Fruit fly (Drosophila melanogaster): ENCODE data around the gene RpL36A.

The RpL36A gene

DNA sequence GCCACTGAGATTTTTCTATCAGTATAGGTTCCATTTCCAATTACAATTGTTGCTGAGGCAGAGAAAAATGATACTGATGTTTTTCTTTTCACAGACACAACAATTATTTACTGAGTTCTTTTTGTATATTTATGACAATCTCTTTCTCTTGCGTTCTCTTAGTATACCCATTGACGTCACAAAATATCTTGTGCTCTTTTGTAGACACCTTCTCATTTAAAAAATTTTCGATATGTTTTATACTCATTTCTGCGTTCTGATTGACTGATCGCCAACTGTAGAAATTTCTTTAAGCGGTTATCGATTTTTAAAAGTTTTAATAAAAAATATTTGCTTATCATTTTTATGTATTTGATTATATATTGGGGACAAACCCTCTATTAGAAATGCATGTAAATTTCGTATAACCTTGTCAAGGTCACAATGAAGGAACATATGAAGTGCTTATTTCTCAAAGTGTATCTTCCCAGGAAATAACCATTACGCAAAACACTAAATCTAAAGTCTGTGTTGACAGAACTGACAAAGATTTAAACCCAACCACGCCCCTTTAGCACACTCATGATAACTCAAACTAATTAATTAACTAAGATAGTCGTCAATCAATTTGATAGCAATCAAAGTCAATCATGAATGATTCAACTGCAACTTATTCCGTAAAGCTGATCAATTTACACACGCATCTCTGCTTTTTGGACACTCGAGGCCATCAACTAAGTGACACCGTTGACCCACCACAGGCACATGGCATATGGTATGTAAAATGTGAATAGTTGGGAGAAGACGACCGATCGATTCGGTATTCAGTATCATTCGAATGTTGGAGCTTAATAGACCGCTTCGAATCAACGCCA lies 31.9 kb downstream of the RpL36A start, which contains the start of the genes Glyat and Tg (continued):
- TF ChIP-seq chm (GFP tag; IDR thresholded peaks at IDR 0.05) (no peak), vvl (GFP tag; IDR thresholded peaks at IDR 0.05) (peak; percentile 67), Camta (GFP tag; optimal IDR thresholded peaks at IDR 0.05) (no peak), Ptx1 (GFP tag; IDR thresholded peaks at IDR 0.05) (no peak; the same call in 1 of the 2 replicates), Optix (GFP tag; IDR thresholded peaks at IDR 0.05) (no peak), Ssrp (tag; optimal IDR thresholded peaks at IDR 0.05) (no peak), CG15479 (GFP tag; optimal IDR thresholded peaks at IDR 0.05) (no peak), CG16863 (GFP tag; optimal IDR thresholded peaks at IDR 0.05) (no peak), Jarid2 (GFP tag; optimal IDR thresholded peaks at IDR 0.05) (peak; percentile 4), NFAT (GFP tag; IDR thresholded peaks at IDR 0.05) (peak; percentile 61), dmrt11E (tag; optimal IDR thresholded peaks at IDR 0.05) (no peak), oc (tag; optimal IDR thresholded peaks at IDR 0.05) (no peak), phol (tag; optimal IDR thresholded peaks at IDR 0.05) (peak; percentile 15), CG12104 (GFP tag; optimal IDR thresholded peaks at IDR 0.05) (peak; percentile 39), sc (optimal IDR thresholded peaks at IDR 0.05) (no peak), sc (GFP tag; optimal IDR thresholded peaks at IDR 0.05) (no peak), H15 (GFP tag; IDR thresholded peaks at IDR 0.05) (no peak), CG9817 (tag; optimal IDR thresholded peaks at IDR 0.05) (no peak), crol (GFP tag; IDR thresholded peaks at IDR 0.05) (no peak), Dip2 (GFP tag; IDR thresholded peaks at IDR 0.05) (no peak), CG15696 (tag; optimal IDR thresholded peaks at IDR 0.05) (no peak), Ets65A (GFP tag) (no peak), Mad (GFP tag; optimal IDR thresholded peaks at IDR 0.05) (no peak), sim (GFP tag; IDR thresholded peaks at IDR 0.05) (no peak), CG11695 (GFP tag; IDR thresholded peaks at IDR 0.05) (peak; percentile 48; the same call in 1 of the 3 replicates), BtbVII (GFP tag; optimal IDR thresholded peaks at IDR 0.05) (peak; percentile 33), pros (GFP tag; optimal IDR thresholded peaks at IDR 0.05) (no peak), CG7963 (GFP tag; IDR thresholded peaks at IDR 0.05; ENCODE audit: partially characterized antibody) (0 out of 3 replicates have a peak, but pooled peaks have one; percentile 43), vnd (GFP tag; IDR thresholded peaks at IDR 0.05; ENCODE audit: partially characterized antibody) (0 out of 3 replicates have a peak, but pooled peaks have one; percentile 21), CG11398 (GFP tag; optimal IDR thresholded peaks at IDR 0.05) (no peak), CG18011 (GFP tag; optimal IDR thresholded peaks at IDR 0.05) (no peak), dimm (GFP tag; IDR thresholded peaks at IDR 0.05) (no peak), so (GFP tag; IDR thresholded peaks at IDR 0.05) (no peak; the same call in 2 of the 3 replicates), CG11456 (GFP tag; IDR thresholded peaks at IDR 0.05) (0 out of 3 replicates have a peak, but pooled peaks have one; percentile 19), CoRest (tag; optimal IDR thresholded peaks at IDR 0.05) (peak; percentile 39), B-H1 (GFP tag; IDR thresholded peaks at IDR 0.05) (no peak; the same call in 2 of the 3 replicates), cwo (GFP tag; optimal IDR thresholded peaks at IDR 0.05) (peak; percentile 1), dmrt99B (tag; optimal IDR thresholded peaks at IDR 0.05) (no peak), zen (tag; optimal IDR thresholded peaks at IDR 0.05) (no peak), CG1602 (GFP tag; optimal IDR thresholded peaks at IDR 0.05) (no peak), Atf-2 (GFP tag; optimal IDR thresholded peaks at IDR 0.05) (no peak), Nf-YC (tag; optimal IDR thresholded peaks at IDR 0.05) (peak; percentile 16), Sin3A (optimal IDR thresholded peaks at IDR 0.05) (no peak), CG9797 (GFP tag; optimal IDR thresholded peaks at IDR 0.05) (no peak), CG34224 (GFP tag; IDR thresholded peaks at IDR 0.05; ENCODE audit: partially characterized antibody) (peak; percentile 66; the same call in 2 of the 3 replicates), Scr (GFP tag; IDR thresholded peaks at IDR 0.05; ENCODE audit: partially characterized antibody) (peak; percentile 51), grn (GFP tag; optimal IDR thresholded peaks at IDR 0.05) (no peak), CG7745 (tag; optimal IDR thresholded peaks at IDR 0.05) (no peak), CG18764 (GFP tag; optimal IDR thresholded peaks at IDR 0.05) (no peak)
